Fruit fly (Drosophila melanogaster) whole organism, pupa: ENCODE data around the gene CG5439.

Experiments used
- CG12605 ChIP-seq: fragments of 200-800 bp; sonication (Bioruptor generic); IDR thresholded peaks from 2 replicates; pipeline ENCODE4 v1.3.6; 2022; ENCODE audit warnings: missing biosample characterization, missing genetic modification characterization
- CG13204 ChIP-seq: fragments of 200-800 bp; sonication (Bioruptor generic); optimal IDR thresholded peaks from 2 replicates; lab custom pipeline; 2018; ENCODE audit warnings: missing biosample characterization, mild to moderate bottlenecking, missing genetic modification characterization, moderate library complexity
- CG14655 ChIP-seq: fragments of 200-800 bp; sonication (Bioruptor generic); optimal IDR thresholded peaks from 3 replicates; lab custom pipeline; 2017; ENCODE audit warnings: mild to moderate bottlenecking, missing biosample characterization, missing genetic modification reagents, missing genetic modification characterization
- CG8301 ChIP-seq: fragments of 200-800 bp; sonication (Bioruptor generic); optimal IDR thresholded peaks from 2 replicates; lab custom pipeline; 2018; ENCODE audit warnings: missing biosample characterization, mild to moderate bottlenecking, missing genetic modification characterization
- D1 ChIP-seq: fragments of 200-800 bp; sonication (Bioruptor generic); optimal IDR thresholded peaks from 2 replicates; lab custom pipeline; 2018; ENCODE audit warnings: missing biosample characterization, mild to moderate bottlenecking, missing genetic modification characterization, moderate library complexity
- EcR ChIP-seq: fragments of 200-800 bp; sonication (Bioruptor generic); optimal IDR thresholded peaks from 3 replicates; lab custom pipeline; 2019; ENCODE audit warnings: missing biosample characterization, missing genetic modification characterization, mild to moderate bottlenecking, moderate library complexity, missing genetic modification reagents
- Ets98B ChIP-seq: fragments of 200-800 bp; sonication (Bioruptor generic); IDR thresholded peaks from 2 replicates; pipeline ENCODE4 v1.3.6; 2022; ENCODE audit warnings: missing biosample characterization, missing genetic modification characterization
- Pif1A ChIP-seq: fragments of 200-800 bp; sonication (Bioruptor generic); optimal IDR thresholded peaks from 3 replicates; lab custom pipeline; 2016; ENCODE audit warnings: missing biosample characterization, missing genetic modification characterization
- Pif1B ChIP-seq: fragments of 200-800 bp; sonication (Bioruptor generic); optimal IDR thresholded peaks from 3 replicates; lab custom pipeline; 2016; ENCODE audit warnings: missing biosample characterization, missing genetic modification characterization
- fd96Ca ChIP-seq: fragments of 200-800 bp; sonication (Bioruptor generic); IDR thresholded peaks from 3 replicates; pipeline ENCODE4 v1.3.6; 2022; ENCODE audit warnings: missing biosample characterization, missing genetic modification characterization

dm6 chr2L:13215010-13215409, 38.1 kb downstream of the CG5439 start, which contains the start of gene kek4:
- TF ChIP-seq CG12605 (GFP tag; lab: Robert Waterston, UW) (no peak), CG8301 (tag; lab: Kevin White, UChicago) (no peak), CG13204 (GFP tag; lab: Kevin White, UChicago) (no peak), EcR (no peak), Pif1B (GFP tag; lab: Kevin White, UChicago) (no peak), D1 (tag; lab: Kevin White, UChicago) (no peak), Pif1A (GFP tag; lab: Kevin White, UChicago) (no peak), fd96Ca (no peak), CG14655 (GFP tag; lab: Kevin White, UChicago) (no peak), Ets98B (GFP tag; lab: Robert Waterston, UW) (no peak)
